Worm (Caenorhabditis elegans) whole organism, mixed stage, embryonic: ENCODE data around the gene flh-3.

Experiments
- elt-1 ChIP-seq: sonication (generic microtip); optimal IDR thresholded peaks from 2 replicates; lab custom pipeline; 2017; ENCODE audit warnings: missing genetic modification characterization, mild to moderate bottlenecking, missing compliant biosample characterization, antibody characterized with exemption, moderate library complexity, borderline replicate concordance; ENCODE audit not compliant: insufficient read depth
- lsy-2 ChIP-seq: fragments of 150-350 bp; optimal IDR thresholded peaks from 2 replicates; lab custom pipeline; 2014; ENCODE audit warnings: missing biosample characterization, missing genetic modification characterization
- mab-5 ChIP-seq: fragments of 150-350 bp; optimal IDR thresholded peaks from 2 replicates; lab custom pipeline; 2014; ENCODE audit warnings: missing biosample characterization, missing genetic modification characterization
- mep-1 ChIP-seq: fragments of 150-350 bp; optimal IDR thresholded peaks from 2 replicates; lab custom pipeline; 2017; ENCODE audit warnings: missing biosample characterization, missing genetic modification reagents, missing genetic modification characterization, inconsistent platforms
- nhr-237 ChIP-seq: fragments of 150-350 bp; optimal IDR thresholded peaks from 2 replicates; lab custom pipeline; 2014; ENCODE audit warnings: missing biosample characterization, missing genetic modification characterization
- nhr-76 ChIP-seq: sonication (generic microtip); optimal IDR thresholded peaks from 2 replicates; lab custom pipeline; 2017; ENCODE audit warnings: missing biosample characterization, missing genetic modification characterization
- ztf-11 ChIP-seq: fragments of 150-350 bp; optimal IDR thresholded peaks from 2 replicates; lab custom pipeline; 2014; ENCODE audit warnings: missing biosample characterization, missing genetic modification characterization

- peak; percentile 16 for TF ChIP-seq nhr-237
- peak; percentile 1 for TF ChIP-seq nhr-76 (tag; lab: Kevin White, UChicago)
- TF ChIP-seq lsy-2 (tag; lab: Kevin White, UChicago), result peak; percentile 37
- peak; percentile 82 for TF ChIP-seq mep-1
- no peak for TF ChIP-seq mab-5
- peak; percentile 36 for TF ChIP-seq elt-1 (tag; lab: Kevin White, UChicago)
- peak; percentile 52 for TF ChIP-seq ztf-11 (tag; lab: Kevin White, UChicago)
Measured at ce11 chrIV:9316068-9316681, 46.3 kb downstream of the flh-3 start, which contains the start of the genes F49C12.9 and rpn-7.
